Fruit fly (Drosophila melanogaster) whole organism, embryonic: ENCODE results near the gene CG13390.

Experiments
- Asciz ChIP-seq: fragments of 200-800 bp; sonication (Bioruptor generic); optimal IDR thresholded peaks from 2 replicates; lab custom pipeline; 2017; ENCODE audit warnings: missing biosample characterization, mild to moderate bottlenecking, missing genetic modification characterization, missing genetic modification reagents
- BtbVII ChIP-seq: fragments of 200-800 bp; sonication (Bioruptor generic); optimal IDR thresholded peaks from 3 replicates; lab custom pipeline; 2017; ENCODE audit warnings: missing biosample characterization, mild to moderate bottlenecking, missing genetic modification characterization
- CG13775 ChIP-seq: fragments of 200-800 bp; sonication (Bioruptor generic); optimal IDR thresholded peaks from 3 replicates; lab custom pipeline; 2017; ENCODE audit warnings: missing biosample characterization, mild to moderate bottlenecking, missing genetic modification characterization
- CG15601 ChIP-seq: fragments of 200-800 bp; sonication (Bioruptor generic); optimal IDR thresholded peaks from 3 replicates; lab custom pipeline; 2019; ENCODE audit warnings: missing biosample characterization, mild to moderate bottlenecking, missing genetic modification characterization, moderate library complexity
- CG16815 ChIP-seq: fragments of 200-800 bp; sonication (Bioruptor generic); optimal IDR thresholded peaks from 3 replicates; lab custom pipeline; 2017; ENCODE audit warnings: missing biosample characterization, mild to moderate bottlenecking, missing genetic modification characterization
- CG17361 ChIP-seq: fragments of 200-800 bp; sonication (Bioruptor generic); IDR thresholded peaks from 3 replicates; pipeline ENCODE4 v1.3.6; 2022; ENCODE audit warnings: missing biosample characterization, missing genetic modification characterization
- CG18476 ChIP-seq: fragments of 200-800 bp; sonication (Bioruptor generic); optimal IDR thresholded peaks from 2 replicates; lab custom pipeline; 2016; ENCODE audit warnings: missing biosample characterization, mild to moderate bottlenecking, missing genetic modification characterization
- CG3065 ChIP-seq: fragments of 200-800 bp; sonication (Bioruptor generic); optimal IDR thresholded peaks from 2 replicates; lab custom pipeline; 2016; ENCODE audit warnings: missing biosample characterization, missing genetic modification characterization
- CG31441 ChIP-seq: fragments of 200-800 bp; sonication (Bioruptor generic); IDR thresholded peaks from 2 replicates; pipeline ENCODE4 v1.3.6; 2022; ENCODE audit warnings: missing biosample characterization, missing genetic modification characterization
- CG4360 ChIP-seq: fragments of 200-800 bp; sonication (Bioruptor generic); IDR thresholded peaks from 2 replicates; pipeline ENCODE4 v1.3.6; 2022; ENCODE audit warnings: missing biosample characterization, missing genetic modification characterization
- CG4424 ChIP-seq: fragments of 200-800 bp; sonication (Bioruptor generic); optimal IDR thresholded peaks from 3 replicates; lab custom pipeline; 2016; ENCODE audit warnings: missing biosample characterization, missing genetic modification characterization
- CG4854 ChIP-seq: fragments of 200-800 bp; sonication (Bioruptor generic); optimal IDR thresholded peaks from 2 replicates; lab custom pipeline; 2016; ENCODE audit warnings: missing biosample characterization, missing genetic modification characterization, inconsistent platforms
- CG5953 ChIP-seq: fragments of 200-800 bp; sonication (Bioruptor generic); IDR thresholded peaks from 2 replicates; pipeline ENCODE4 v1.3.6; 2022; ENCODE audit warnings: missing biosample characterization, missing genetic modification characterization
- CG6654 ChIP-seq: fragments of 200-800 bp; sonication (Bioruptor generic); optimal IDR thresholded peaks from 2 replicates; lab custom pipeline; 2017; ENCODE audit warnings: missing biosample characterization, mild to moderate bottlenecking, missing genetic modification characterization
- CG6765 ChIP-seq: fragments of 200-800 bp; sonication (Bioruptor generic); optimal IDR thresholded peaks from 3 replicates; lab custom pipeline; 2017; ENCODE audit warnings: missing biosample characterization, mild to moderate bottlenecking, missing genetic modification characterization
- CG9609 ChIP-seq: fragments of 200-800 bp; sonication (Bioruptor generic); optimal IDR thresholded peaks from 3 replicates; lab custom pipeline; 2016; ENCODE audit warnings: missing biosample characterization, missing genetic modification characterization
- CG9876 ChIP-seq: fragments of 200-800 bp; sonication (Bioruptor generic); optimal IDR thresholded peaks from 2 replicates; lab custom pipeline; 2016; ENCODE audit warnings: missing biosample characterization, missing genetic modification characterization
- Dbx ChIP-seq: fragments of 200-800 bp; sonication (Bioruptor generic); IDR thresholded peaks from 3 replicates; pipeline ENCODE4 v1.3.6; 2022; ENCODE audit warnings: missing biosample characterization, missing genetic modification characterization
- Dek ChIP-seq: fragments of 200-800 bp; sonication (Bioruptor generic); optimal IDR thresholded peaks from 3 replicates; lab custom pipeline; 2019; ENCODE audit warnings: missing biosample characterization, mild to moderate bottlenecking, missing genetic modification characterization, moderate library complexity
- Dll ChIP-seq: fragments of 200-800 bp; sonication (Bioruptor generic); IDR thresholded peaks from 4 replicates; pipeline ENCODE4 v1.3.6; 2022; ENCODE audit warnings: missing biosample characterization, missing genetic modification characterization; ENCODE audit not compliant: partially characterized antibody
- Dref ChIP-seq: fragments of 200-800 bp; sonication (Bioruptor generic); IDR thresholded peaks from 2 replicates; pipeline ENCODE4 v1.3.6; 2022; ENCODE audit warnings: missing biosample characterization, missing genetic modification characterization
- Fer2 ChIP-seq: fragments of 200-800 bp; sonication (Bioruptor generic); optimal IDR thresholded peaks from 2 replicates; lab custom pipeline; 2018; ENCODE audit warnings: missing biosample characterization, mild to moderate bottlenecking, missing genetic modification characterization, moderate library complexity
- GATAe ChIP-seq: fragments of 200-800 bp; sonication (Bioruptor generic); conservative IDR thresholded peaks from 2 replicates; pipeline ENCODE4 v1.3.6; 2022; ENCODE audit warnings: missing biosample characterization, missing genetic modification characterization
- Hr3 ChIP-seq: fragments of 200-800 bp; sonication (Bioruptor generic); optimal IDR thresholded peaks from 3 replicates; lab custom pipeline; 2016; ENCODE audit warnings: missing biosample characterization, missing genetic modification characterization
- Lim3 ChIP-seq: fragments of 200-800 bp; sonication (Bioruptor generic); IDR thresholded peaks from 2 replicates; pipeline ENCODE4 v1.3.6; 2022; ENCODE audit warnings: missing biosample characterization, missing genetic modification characterization
- MESR4 ChIP-seq: fragments of 200-800 bp; sonication (Bioruptor generic); optimal IDR thresholded peaks from 2 replicates; lab custom pipeline; 2018; ENCODE audit warnings: missing biosample characterization, mild to moderate bottlenecking, missing genetic modification characterization, moderate library complexity
- Mad ChIP-seq: fragments of 200-800 bp; sonication (Bioruptor generic); optimal IDR thresholded peaks from 2 replicates; lab custom pipeline; 2016; ENCODE audit warnings: missing biosample characterization, missing genetic modification characterization
- Ptx1 ChIP-seq: fragments of 200-800 bp; sonication (Bioruptor generic); IDR thresholded peaks from 2 replicates; pipeline ENCODE4 v1.3.6; 2022; ENCODE audit warnings: missing biosample characterization, missing genetic modification characterization
- Side ChIP-seq: fragments of 200-800 bp; sonication (Bioruptor generic); optimal IDR thresholded peaks from 2 replicates; lab custom pipeline; 2016; ENCODE audit warnings: missing biosample characterization, missing genetic modification characterization
- Sry-δ ChIP-seq: fragments of 200-800 bp; sonication (Bioruptor generic); optimal IDR thresholded peaks from 2 replicates; lab custom pipeline; 2016; ENCODE audit warnings: missing biosample characterization, missing genetic modification characterization
- TFAM ChIP-seq: fragments of 200-800 bp; sonication (Bioruptor generic); optimal IDR thresholded peaks from 2 replicates; lab custom pipeline; 2017; ENCODE audit warnings: missing biosample characterization, missing genetic modification characterization, inconsistent platforms
- al ChIP-seq: fragments of 200-800 bp; sonication (Bioruptor generic); IDR thresholded peaks from 2 replicates; pipeline ENCODE4 v1.3.6; 2022; ENCODE audit warnings: missing biosample characterization, missing genetic modification characterization
- ase ChIP-seq: fragments of 200-800 bp; sonication (Bioruptor generic); IDR thresholded peaks from 3 replicates; pipeline ENCODE4 v1.3.6; 2022; ENCODE audit warnings: missing biosample characterization, missing genetic modification characterization
- ato ChIP-seq: fragments of 200-800 bp; sonication (Bioruptor generic); IDR thresholded peaks from 2 replicates; pipeline ENCODE4 v1.3.6; 2022; ENCODE audit warnings: missing biosample characterization, missing genetic modification characterization; ENCODE audit not compliant: partially characterized antibody
- crol ChIP-seq: fragments of 200-800 bp; sonication (Bioruptor generic); IDR thresholded peaks from 2 replicates; pipeline ENCODE4 v1.3.6; 2022; ENCODE audit warnings: missing biosample characterization, missing genetic modification characterization
- gcm2 ChIP-seq: fragments of 200-800 bp; sonication (Bioruptor generic); optimal IDR thresholded peaks from 2 replicates; lab custom pipeline; 2016; ENCODE audit warnings: missing biosample characterization, missing genetic modification characterization
- gro ChIP-seq: fragments of 200-800 bp; sonication (Bioruptor generic); optimal IDR thresholded peaks from 2 replicates; lab custom pipeline; 2016; ENCODE audit warnings: missing biosample characterization, missing genetic modification characterization
- ham ChIP-seq: fragments of 200-800 bp; sonication (Bioruptor generic); IDR thresholded peaks from 2 replicates; pipeline ENCODE4 v1.3.6; 2022; ENCODE audit warnings: missing biosample characterization, missing genetic modification characterization
- lov ChIP-seq, 2 experiments: fragments of 200-800 bp in 1 of 2; fragments of >200 bp in 1 of 2; sonication (Bioruptor generic) in 1 of 2; IDR thresholded peaks in 1 of 2; optimal IDR thresholded peaks in 1 of 2; 2 replicates in 1 of 2; 3 replicates in 1 of 2; pipeline versions ENCODE4 v1.3.6 to Lab custom; 2017 to 2022; ENCODE audit warnings: missing biosample characterization in 1 of 2, missing genetic modification characterization in 1 of 2
- nerfin-1 ChIP-seq: fragments of 200-800 bp; sonication (Bioruptor generic); optimal IDR thresholded peaks from 3 replicates; lab custom pipeline; 2019; ENCODE audit warnings: missing biosample characterization, mild to moderate bottlenecking, missing genetic modification characterization, moderate library complexity
- pan ChIP-seq, 4 experiments: fragments of >200 bp in 3 of 4; fragments of 200-800 bp in 1 of 4; sonication (Bioruptor generic) in 1 of 4; optimal IDR thresholded peaks in 3 of 4; IDR thresholded peaks in 1 of 4; 2 replicates each; pipeline versions ENCODE4 v1.3.6 to Lab custom; 2017 to 2022; ENCODE audit warnings: missing biosample characterization in 2 of 4, missing genetic modification characterization in 2 of 4, mixed read lengths in 1 of 4
- schlank ChIP-seq: fragments of 200-800 bp; sonication (Bioruptor generic); optimal IDR thresholded peaks from 2 replicates; lab custom pipeline; 2018; ENCODE audit warnings: missing biosample characterization, mild to moderate bottlenecking, missing genetic modification characterization
- slbo ChIP-seq: fragments of 200-800 bp; sonication (Bioruptor generic); IDR thresholded peaks from 2 replicates; pipeline ENCODE4 v1.3.6; 2022; ENCODE audit warnings: missing biosample characterization, missing genetic modification characterization
- sob ChIP-seq: fragments of 200-800 bp; sonication (Bioruptor generic); IDR thresholded peaks from 2 replicates; pipeline ENCODE4 v1.3.6; 2022; ENCODE audit warnings: missing biosample characterization, missing genetic modification characterization
- tll ChIP-seq, 2 experiments: fragments of 200-800 bp in 1 of 2; fragments of >200 bp in 1 of 2; sonication (Bioruptor generic) in 1 of 2; optimal IDR thresholded peaks; 2 replicates each; lab custom pipeline; 2017 to 2019; ENCODE audit warnings: missing biosample characterization in 2 of 2, missing genetic modification characterization in 2 of 2, mild to moderate bottlenecking in 1 of 2, moderate library complexity in 1 of 2
- unc-4 ChIP-seq: fragments of 200-800 bp; sonication (Bioruptor generic); IDR thresholded peaks from 2 replicates; pipeline ENCODE4 v1.3.6; 2022; ENCODE audit warnings: missing biosample characterization, missing genetic modification characterization; ENCODE audit not compliant: partially characterized antibody
- zfh1 ChIP-seq: fragments of 200-800 bp; sonication (Bioruptor generic); IDR thresholded peaks from 3 replicates; pipeline ENCODE4 v1.3.6; 2022; ENCODE audit warnings: missing biosample characterization, missing genetic modification characterization

The CG13390 gene

DNA sequence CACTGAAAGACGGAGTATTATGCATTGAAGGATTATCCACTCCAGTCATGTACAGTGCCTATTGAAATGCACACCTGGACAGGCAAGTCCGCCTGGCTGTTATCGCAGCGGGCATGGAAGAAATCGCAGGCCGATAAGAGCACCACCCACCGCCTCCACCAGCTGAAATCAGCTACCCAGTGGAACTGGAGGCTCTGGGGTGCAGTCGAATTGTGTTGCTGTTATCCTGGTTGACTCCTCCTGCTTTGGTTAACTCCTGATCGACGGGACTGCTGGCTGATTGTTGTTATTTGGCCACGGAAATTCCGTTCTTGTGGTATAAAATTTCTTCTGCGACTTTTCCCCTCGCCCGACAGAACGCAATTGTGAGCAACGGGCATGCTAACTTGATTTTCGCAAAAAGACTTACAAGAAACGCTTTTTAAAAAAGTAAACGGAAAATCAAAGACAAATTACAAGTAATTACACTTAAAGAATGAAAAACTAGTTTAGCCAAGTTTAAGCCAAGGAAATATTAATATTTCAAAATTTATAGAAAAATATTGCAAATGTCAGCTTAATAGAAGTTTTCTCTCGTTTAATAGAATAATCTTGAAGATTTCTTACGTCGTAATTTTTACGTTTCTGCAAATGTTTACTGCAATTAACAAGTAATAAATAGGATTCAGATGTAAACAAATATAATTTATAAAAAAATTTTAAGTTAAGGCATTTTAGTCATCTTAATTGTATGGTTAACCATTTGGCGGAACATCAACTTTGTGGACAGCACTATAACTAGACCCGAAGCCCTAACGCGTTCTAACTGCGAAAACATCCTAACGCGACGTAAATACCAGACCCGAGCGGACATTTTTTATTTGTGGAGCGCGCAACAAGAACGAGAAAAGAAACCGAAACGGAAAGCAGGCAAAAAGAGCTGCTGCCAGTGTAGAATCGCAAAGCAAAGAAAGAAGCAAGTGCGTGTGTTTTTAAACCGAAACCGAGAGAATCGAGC lies 38.6 kb upstream of the CG13390 start, which contains the start of the genes CG13398 and Akap200 (continued):
- no peak for TF ChIP-seq schlank (tag; lab: Kevin White, UChicago)
- no peak for TF ChIP-seq sob (GFP tag; lab: Robert Waterston, UW)
- TF ChIP-seq MESR4 (GFP tag; lab: Kevin White, UChicago) = peak; percentile 92
- TF ChIP-seq Asciz (GFP tag; lab: Kevin White, UChicago) = no peak
- TF ChIP-seq CG9609 (GFP tag; lab: Kevin White, UChicago) = no peak
- no peak for TF ChIP-seq Side (GFP tag; lab: Kevin White, UChicago)
- peak; percentile 90 for TF ChIP-seq crol (GFP tag; lab: Robert Waterston, UW)
- no peak for TF ChIP-seq gcm2
- TF ChIP-seq Ptx1 = 0 out of 2 replicates have a peak, but pooled peaks have one; percentile 32
- TF ChIP-seq Fer2 (tag; lab: Kevin White, UChicago) = no peak
- no peak for TF ChIP-seq CG6765 (GFP tag; lab: Kevin White, UChicago)
- TF ChIP-seq nerfin-1 (tag; lab: Kevin White, UChicago) = no peak
- TF ChIP-seq CG16815 = peak; percentile 33
- no peak for TF ChIP-seq Dll (GFP tag; lab: Robert Waterston, UW)
- no peak for TF ChIP-seq ham (GFP tag; lab: Robert Waterston, UW)
- peak; percentile 30 for TF ChIP-seq Hr3
- TF ChIP-seq CG5953 (GFP tag; lab: Robert Waterston, UW) = 0 out of 2 replicates have a peak, but pooled peaks have one; percentile 29
- no peak for TF ChIP-seq CG4854 (GFP tag; lab: Kevin White, UChicago)
- TF ChIP-seq CG13775 (GFP tag; lab: Kevin White, UChicago) = peak; percentile 59
- TF ChIP-seq al = no peak
- no peak for TF ChIP-seq CG3065 (GFP tag; lab: Kevin White, UChicago)
- no peak for TF ChIP-seq BtbVII (GFP tag; lab: Kevin White, UChicago)
- no peak for TF ChIP-seq CG31441
- TF ChIP-seq Dek (tag; lab: Kevin White, UChicago) = no peak
- TF ChIP-seq Lim3 (GFP tag; lab: Robert Waterston, UW) = no peak
- peak; percentile 46 for TF ChIP-seq CG4424
- no peak for TF ChIP-seq CG4360 (GFP tag; lab: Robert Waterston, UW)
- peak; percentile 76 for TF ChIP-seq CG17361
- TF ChIP-seq zfh1 (GFP tag; lab: Robert Waterston, UW) = no peak
- no peak for TF ChIP-seq ase (GFP tag; lab: Robert Waterston, UW)
- no peak for TF ChIP-seq unc-4 (GFP tag; lab: Robert Waterston, UW)
- TF ChIP-seq CG15601 (tag; lab: Kevin White, UChicago) = no peak
- no peak for TF ChIP-seq tll (GFP tag; optimal IDR thresholded peaks at IDR 0.05; lab: Kevin White, UChicago)
- 0 out of 2 replicates have a peak, but pooled peaks have one; percentile 20 for TF ChIP-seq Dref
- TF ChIP-seq pan (optimal IDR thresholded peaks at IDR 0.05; lab: Kevin White, UChicago) = no peak
- TF ChIP-seq pan (GFP tag; optimal IDR thresholded peaks at IDR 0.05 in 1 of 2, IDR thresholded peaks at IDR 0.05 in 1 of 2) = peak in 1 of 2 experiments; percentile 16
- no peak for TF ChIP-seq Dbx (GFP tag; lab: Robert Waterston, UW)
- TF ChIP-seq CG9876 = no peak
- peak; percentile 44 for TF ChIP-seq CG18476
- no peak for TF ChIP-seq TFAM (GFP tag; lab: Kevin White, UChicago)
- TF ChIP-seq gro (GFP tag; lab: Kevin White, UChicago) = no peak
- TF ChIP-seq CG6654 = no peak
- TF ChIP-seq slbo (GFP tag; lab: Robert Waterston, UW) = peak; percentile 41; the same call in 1 of the 2 replicates
- TF ChIP-seq lov (optimal IDR thresholded peaks at IDR 0.05; lab: Kevin White, UChicago) = no peak
- no peak for TF ChIP-seq lov (GFP tag; IDR thresholded peaks at IDR 0.05; lab: Robert Waterston, UW)
- no peak for TF ChIP-seq ato (GFP tag; lab: Robert Waterston, UW)
- TF ChIP-seq Sry-δ (GFP tag; lab: Kevin White, UChicago) = no peak
- TF ChIP-seq Mad (GFP tag; lab: Kevin White, UChicago) = no peak
- no peak for TF ChIP-seq GATAe (GFP tag; lab: Robert Waterston, UW)
